Worm (Caenorhabditis elegans) whole organism, young adult: Measurements from ENCODE around the gene cutl-25.

Experiments
- F22D6.2 ChIP-seq: sonication (generic microtip); optimal IDR thresholded peaks from 2 replicates; lab custom pipeline; 2016; ENCODE audit warnings: mild to moderate bottlenecking, missing genetic modification characterization, missing compliant biosample characterization
- F52B5.7 ChIP-seq: sonication (generic microtip); optimal IDR thresholded peaks from 2 replicates; lab custom pipeline; 2016; ENCODE audit warnings: mild to moderate bottlenecking, missing genetic modification characterization, missing compliant biosample characterization
- T07F8.4 ChIP-seq: sonication (generic microtip); optimal IDR thresholded peaks from 2 replicates; lab custom pipeline; 2016; ENCODE audit warnings: mild to moderate bottlenecking, missing genetic modification characterization, moderate library complexity, missing compliant biosample characterization
- Y53F4B.3 ChIP-seq: fragments of 200-800 bp; sonication (Bioruptor generic); IDR thresholded peaks from 2 replicates; pipeline ENCODE4 v1.3.6; 2022; ENCODE audit warnings: missing genetic modification reagents, missing genetic modification characterization, missing compliant biosample characterization
- Y53G8AR.9 ChIP-seq: fragments of 200-800 bp; sonication (Bioruptor generic); conservative IDR thresholded peaks from 2 replicates; pipeline ENCODE4 v1.3.6; 2022; ENCODE audit warnings: missing genetic modification reagents, missing genetic modification characterization, missing compliant biosample characterization
- Y56A3A.18 ChIP-seq: fragments of 200-800 bp; sonication (Bioruptor generic); IDR thresholded peaks from 2 replicates; pipeline ENCODE4 v1.3.6; 2022; ENCODE audit warnings: missing genetic modification reagents, missing genetic modification characterization, missing compliant biosample characterization
- Y67H2A.10 ChIP-seq: fragments of 200-800 bp; sonication (Bioruptor generic); conservative IDR thresholded peaks from 2 replicates; pipeline ENCODE4 v1.3.6; 2022; ENCODE audit warnings: missing genetic modification reagents, missing genetic modification characterization, missing compliant biosample characterization
- Y79H2A.3 ChIP-seq: fragments of 200-800 bp; sonication (Bioruptor generic); conservative IDR thresholded peaks from 2 replicates; pipeline ENCODE4 v1.3.6; 2022; ENCODE audit warnings: missing genetic modification reagents, missing genetic modification characterization, missing compliant biosample characterization
- ama-1 ChIP-seq, 3 experiments: fragments of 150-350 bp in 1 of 3; sonication (generic microtip) in 2 of 3; optimal IDR thresholded peaks; 2 replicates each; lab custom pipeline; 2014 to 2018; ENCODE audit warnings: missing biosample characterization in 2 of 3, missing genetic modification characterization in 2 of 3, missing genetic modification reagents in 2 of 3
- aptf-2 ChIP-seq: fragments of 200-800 bp; sonication (Bioruptor generic); conservative IDR thresholded peaks from 2 replicates; pipeline ENCODE4 v1.3.6; 2022; ENCODE audit warnings: missing genetic modification reagents, missing genetic modification characterization, missing compliant biosample characterization
- atf-7 ChIP-seq: sonication (generic microtip); optimal IDR thresholded peaks from 2 replicates; lab custom pipeline; 2017; ENCODE audit warnings: mild to moderate bottlenecking, missing genetic modification characterization, missing compliant biosample characterization
- athp-1 ChIP-seq: sonication (generic microtip); optimal IDR thresholded peaks from 2 replicates; lab custom pipeline; 2017; ENCODE audit warnings: mild to moderate bottlenecking, missing genetic modification characterization, missing compliant biosample characterization
- attf-5 ChIP-seq: fragments of 200-800 bp; sonication (Bioruptor generic); optimal IDR thresholded peaks from 2 replicates; lab custom pipeline; 2018; ENCODE audit warnings: mild to moderate bottlenecking, missing genetic modification characterization, missing compliant biosample characterization
- attf-6 ChIP-seq: fragments of 200-800 bp; sonication (Bioruptor generic); IDR thresholded peaks from 2 replicates; pipeline ENCODE4 v1.3.6; 2022; ENCODE audit warnings: missing genetic modification reagents, missing genetic modification characterization, missing compliant biosample characterization
- ceh-91 ChIP-seq: fragments of 200-800 bp; sonication (Bioruptor generic); IDR thresholded peaks from 2 replicates; pipeline ENCODE4 v1.3.6; 2022; ENCODE audit warnings: missing genetic modification reagents, missing genetic modification characterization, missing compliant biosample characterization
- chd-7 ChIP-seq: sonication (generic microtip); optimal IDR thresholded peaks from 2 replicates; lab custom pipeline; 2016; ENCODE audit warnings: mild to moderate bottlenecking, missing genetic modification characterization, moderate library complexity, missing compliant biosample characterization
- egrh-3 ChIP-seq: fragments of 200-800 bp; sonication (Bioruptor generic); IDR thresholded peaks from 2 replicates; pipeline ENCODE4 v1.3.6; 2022; ENCODE audit warnings: missing genetic modification reagents, missing genetic modification characterization, missing compliant biosample characterization
- gei-17 ChIP-seq: fragments of 200-800 bp; sonication (Bioruptor generic); optimal IDR thresholded peaks from 2 replicates; lab custom pipeline; 2018; ENCODE audit warnings: mild to moderate bottlenecking, missing genetic modification characterization, missing compliant biosample characterization
- him-1 ChIP-seq: sonication (generic microtip); optimal IDR thresholded peaks from 2 replicates; lab custom pipeline; 2016; ENCODE audit warnings: missing genotype, missing genetic modification reagents, missing genetic modification characterization, missing compliant biosample characterization
- hmg-1.2 ChIP-seq: fragments of 200-800 bp; sonication (Bioruptor generic); IDR thresholded peaks from 2 replicates; pipeline ENCODE4 v1.3.6; 2022; ENCODE audit warnings: missing genetic modification reagents, missing genetic modification characterization, missing compliant biosample characterization
- hrde-1 ChIP-seq: sonication (generic microtip); optimal IDR thresholded peaks from 2 replicates; lab custom pipeline; 2016; ENCODE audit warnings: missing genetic modification characterization, mild to moderate bottlenecking, missing compliant biosample characterization, moderate library complexity, missing genotype, missing genetic modification reagents, borderline replicate concordance
- hsf-1 ChIP-seq: fragments of 200-800 bp; sonication (Bioruptor generic); IDR thresholded peaks from 2 replicates; pipeline ENCODE4 v1.3.6; 2022; ENCODE audit warnings: missing genetic modification reagents, missing genetic modification characterization, missing compliant biosample characterization
- lag-1 ChIP-seq: fragments of 200-800 bp; sonication (Bioruptor generic); IDR thresholded peaks from 2 replicates; pipeline ENCODE4 v1.3.6; 2022; ENCODE audit warnings: missing genetic modification reagents, missing genetic modification characterization, missing compliant biosample characterization
- lin-35 ChIP-seq, 3 experiments: fragments of 150-350 bp in 2 of 3; sonication (generic microtip) in 1 of 3; optimal IDR thresholded peaks; 2 replicates each; lab custom pipeline; 2014 to 2018; ENCODE audit warnings: missing biosample characterization in 3 of 3, missing genetic modification characterization in 3 of 3, missing genetic modification reagents in 3 of 3
- lin-40 ChIP-seq: sonication (generic microtip); optimal IDR thresholded peaks from 2 replicates; lab custom pipeline; 2016; ENCODE audit warnings: missing genetic modification characterization, mild to moderate bottlenecking, missing compliant biosample characterization, missing genotype, missing genetic modification reagents
- lsy-27 ChIP-seq: sonication (generic microtip); optimal IDR thresholded peaks from 2 replicates; lab custom pipeline; 2017; ENCODE audit warnings: missing genetic modification characterization, mild to moderate bottlenecking, missing compliant biosample characterization, antibody characterized with exemption, missing genotype, borderline replicate concordance; ENCODE audit not compliant: insufficient read depth
- madf-10 ChIP-seq: sonication (generic microtip); optimal IDR thresholded peaks from 2 replicates; lab custom pipeline; 2016; ENCODE audit warnings: mild to moderate bottlenecking, missing genetic modification characterization, missing compliant biosample characterization
- mcd-1 ChIP-seq: fragments of 200-800 bp; sonication (Bioruptor generic); IDR thresholded peaks from 2 replicates; pipeline ENCODE4 v1.3.6; 2022; ENCODE audit warnings: missing genetic modification reagents, missing genetic modification characterization, missing compliant biosample characterization
- mel-28 ChIP-seq: sonication (generic microtip); optimal IDR thresholded peaks from 2 replicates; lab custom pipeline; 2016; ENCODE audit warnings: borderline replicate concordance, mild to moderate bottlenecking, missing genetic modification characterization, missing compliant biosample characterization
- mxl-1 ChIP-seq: sonication (generic microtip); optimal IDR thresholded peaks from 2 replicates; lab custom pipeline; 2016; ENCODE audit warnings: missing genetic modification characterization, missing compliant biosample characterization
- nfyb-1 ChIP-seq: fragments of 200-800 bp; sonication (Bioruptor generic); IDR thresholded peaks from 2 replicates; pipeline ENCODE4 v1.3.6; 2022; ENCODE audit warnings: missing genetic modification reagents, missing genetic modification characterization, missing compliant biosample characterization
- nhr-120 ChIP-seq: fragments of 200-800 bp; sonication (Bioruptor generic); IDR thresholded peaks from 2 replicates; pipeline ENCODE4 v1.3.6; 2022; ENCODE audit warnings: missing genetic modification characterization, missing compliant biosample characterization
- nhr-179 ChIP-seq: sonication (generic microtip); optimal IDR thresholded peaks from 2 replicates; lab custom pipeline; 2016; ENCODE audit warnings: mild to moderate bottlenecking, missing genetic modification characterization, missing compliant biosample characterization
- nhr-80 ChIP-seq: sonication (generic microtip); optimal IDR thresholded peaks from 2 replicates; lab custom pipeline; 2016; ENCODE audit warnings: missing genetic modification characterization, missing compliant biosample characterization
- pbrm-1 ChIP-seq: fragments of 200-800 bp; sonication (Bioruptor generic); IDR thresholded peaks from 2 replicates; pipeline ENCODE4 v1.3.6; 2022; ENCODE audit warnings: missing genetic modification reagents, missing genetic modification characterization, missing compliant biosample characterization
- rec-8 ChIP-seq, 2 experiments: sonication (generic microtip); optimal IDR thresholded peaks; 2 replicates each; lab custom pipeline; 2016; ENCODE audit warnings: mild to moderate bottlenecking in 2 of 2, missing genetic modification characterization in 2 of 2, missing genetic modification reagents in 2 of 2, missing genotype in 2 of 2, missing biosample characterization in 1 of 2, missing compliant biosample characterization in 1 of 2, moderate library complexity in 1 of 2
- repo-1 ChIP-seq: sonication (generic microtip); optimal IDR thresholded peaks from 2 replicates; lab custom pipeline; 2017; ENCODE audit warnings: mild to moderate bottlenecking, missing genetic modification characterization, missing compliant biosample characterization
- somi-1 ChIP-seq: fragments of 200-800 bp; sonication (Bioruptor generic); optimal IDR thresholded peaks from 2 replicates; lab custom pipeline; 2018; ENCODE audit warnings: mild to moderate bottlenecking, missing genetic modification characterization, missing compliant biosample characterization
- tbp1 ChIP-seq: fragments of 200-800 bp; sonication (Bioruptor generic); optimal IDR thresholded peaks from 2 replicates; lab custom pipeline; 2018; ENCODE audit warnings: mild to moderate bottlenecking, missing genetic modification characterization, missing compliant biosample characterization
- xnd-1 ChIP-seq: sonication (generic microtip); optimal IDR thresholded peaks from 2 replicates; lab custom pipeline; 2016; ENCODE audit warnings: missing genotype, missing genetic modification reagents, missing genetic modification characterization, missing compliant biosample characterization
- zfh-2 ChIP-seq: fragments of 200-800 bp; sonication (Bioruptor generic); conservative IDR thresholded peaks from 2 replicates; pipeline ENCODE4 v1.3.6; 2022; ENCODE audit warnings: missing genetic modification reagents, missing genetic modification characterization, missing compliant biosample characterization
- ztf-3 ChIP-seq: fragments of 200-800 bp; sonication (Bioruptor generic); optimal IDR thresholded peaks from 2 replicates; lab custom pipeline; 2018; ENCODE audit warnings: mild to moderate bottlenecking, missing genetic modification characterization, missing compliant biosample characterization
- ztf-6 ChIP-seq: fragments of 200-800 bp; sonication (Bioruptor generic); IDR thresholded peaks from 2 replicates; pipeline ENCODE4 v1.3.6; 2022; ENCODE audit warnings: missing genetic modification reagents, missing genetic modification characterization, missing compliant biosample characterization

Gene cutl-25

ce11 chrIII:3067909-3068455 lies 21.0 kb upstream of the cutl-25 start, which contains the start of gene ubl-1 (continued):
- TF ChIP-seq madf-10 (tag; lab: Kevin White, UChicago) (peak; percentile 14), mcd-1 (GFP tag; lab: Robert Waterston, UW) (peak; percentile 97), tbp1 (peak; percentile 59), ceh-91 (GFP tag; lab: Robert Waterston, UW) (peak; percentile 19; the same call in 1 of the 2 replicates), Y67H2A.10 (no peak), F22D6.2 (no peak), egrh-3 (no peak)

ce11 chrIII:3066769-3067168 lies 19.8 kb upstream of the cutl-25 start:
- no peak for TF ChIP-seq attf-5 (GFP tag; lab: Kevin White, UChicago)
- peak; percentile 98 for TF ChIP-seq hmg-1.2 (GFP tag; lab: Robert Waterston, UW)
- peak; percentile 50; the same call in 1 of the 2 replicates for TF ChIP-seq mcd-1 (GFP tag; lab: Robert Waterston, UW)
- TF ChIP-seq, all 124 proteins: peak for 2

ce11 chrIII:3065876-3066509 lies 19.1 kb upstream of the cutl-25 start:
- peak; percentile 54 for TF ChIP-seq lin-40 (tag; lab: Kevin White, UChicago)
- TF ChIP-seq madf-10 (tag; lab: Kevin White, UChicago) = no peak
- no peak for TF ChIP-seq nhr-120
- no peak for TF ChIP-seq repo-1
- TF ChIP-seq ztf-6 (GFP tag; lab: Robert Waterston, UW) = no peak
- no peak for TF ChIP-seq mxl-1 (tag; lab: Kevin White, UChicago)
- TF ChIP-seq nfyb-1 (GFP tag; lab: Robert Waterston, UW) = no peak
- no peak for TF ChIP-seq T07F8.4 (tag; lab: Kevin White, UChicago)
- no peak for TF ChIP-seq xnd-1
- TF ChIP-seq rec-8 (tag; optimal IDR thresholded peaks at IDR 0.05; lab: Kevin White, UChicago) = no peak
- no peak for TF ChIP-seq hsf-1
- TF ChIP-seq pbrm-1 (GFP tag; lab: Robert Waterston, UW) = no peak
- TF ChIP-seq somi-1 (GFP tag; lab: Kevin White, UChicago) = peak; percentile 42
- no peak for TF ChIP-seq gei-17 (GFP tag; lab: Kevin White, UChicago)
- no peak for TF ChIP-seq tbp1
- TF ChIP-seq hrde-1 (tag; lab: Kevin White, UChicago) = no peak
- no peak for TF ChIP-seq attf-6
- no peak for TF ChIP-seq atf-7 (tag; lab: Kevin White, UChicago)
- no peak for TF ChIP-seq chd-7 (tag; lab: Kevin White, UChicago)
- TF ChIP-seq ztf-3 (GFP tag; lab: Kevin White, UChicago) = no peak
- no peak for TF ChIP-seq lag-1
- peak; percentile 42 for TF ChIP-seq nhr-80 (tag; lab: Kevin White, UChicago)
- no peak for TF ChIP-seq Y53F4B.3 (GFP tag; lab: Robert Waterston, UW)
- TF ChIP-seq mel-28 (tag; lab: Kevin White, UChicago) = no peak
- TF ChIP-seq Y53G8AR.9 (GFP tag; lab: Robert Waterston, UW) = no peak
- no peak for TF ChIP-seq aptf-2 (GFP tag; lab: Robert Waterston, UW)
- no peak for TF ChIP-seq lsy-27
- TF ChIP-seq F52B5.7 = no peak
- no peak for TF ChIP-seq him-1 (tag; lab: Kevin White, UChicago)
- no peak for TF ChIP-seq athp-1
- TF ChIP-seq ceh-91 (GFP tag; lab: Robert Waterston, UW) = no peak
- peak in 1 of 3 experiments; percentile 46 for TF ChIP-seq lin-35 (GFP tag; optimal IDR thresholded peaks at IDR 0.05; lab: Kevin White, UChicago)
- 0 out of 2 replicates have a peak, but pooled peaks have one; percentile 35 for TF ChIP-seq zfh-2 (GFP tag; lab: Robert Waterston, UW)
- no peak for TF ChIP-seq Y79H2A.3
- no peak for TF ChIP-seq nhr-179 (tag; lab: Kevin White, UChicago)
- no peak for TF ChIP-seq ama-1 (optimal IDR thresholded peaks at IDR 0.05; lab: Kevin White, UChicago)
- no peak for TF ChIP-seq ama-1 (GFP tag; optimal IDR thresholded peaks at IDR 0.05; lab: Kevin White, UChicago)
- no peak for TF ChIP-seq Y56A3A.18 (GFP tag; lab: Robert Waterston, UW)
